Fruit fly (Drosophila melanogaster): Measurements from ENCODE around the gene CD98hc.

The CD98hc gene

DNA sequence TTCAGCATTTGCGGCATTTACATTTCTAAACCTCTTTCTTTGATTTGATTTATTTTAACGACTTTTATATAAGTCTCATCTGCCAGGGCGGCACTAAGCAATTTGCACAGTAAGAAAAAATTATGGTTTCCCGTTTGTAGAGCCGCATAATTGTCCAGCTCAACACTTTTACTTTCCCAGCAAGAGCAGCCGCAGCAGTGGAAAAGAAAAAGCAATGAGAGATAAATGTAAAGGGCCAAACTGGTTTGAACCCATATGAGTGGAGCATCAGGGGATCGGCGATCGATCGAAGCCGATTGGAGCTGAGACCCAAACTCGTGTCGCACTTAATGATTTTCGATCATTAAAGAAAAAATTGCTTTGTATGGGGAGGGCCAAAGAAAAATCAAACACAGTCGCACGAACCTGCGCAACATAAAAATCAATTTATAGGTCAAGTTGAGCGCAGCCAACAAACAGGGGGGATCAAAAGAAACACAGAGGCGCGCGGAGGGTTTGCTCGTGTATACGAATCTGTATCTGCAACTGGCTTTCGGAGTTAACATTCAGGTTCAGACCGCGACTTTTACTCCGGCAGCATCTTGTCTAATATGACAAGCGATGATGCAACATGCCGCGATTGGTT, 12.7 kb upstream of the CD98hc start:
- peak; percentile 92 for TF ChIP-seq Blimp-1 (GFP tag; optimal IDR thresholded peaks at IDR 0.05)
- TF ChIP-seq CG6276 (GFP tag; optimal IDR thresholded peaks at IDR 0.05), result no peak

- TF ChIP-seq eg (GFP tag; IDR thresholded peaks at IDR 0.05) (0 out of 3 replicates have a peak, but pooled peaks have one; percentile 17), CG4318 (GFP tag; optimal IDR thresholded peaks at IDR 0.05) (no peak), CG11762 (GFP tag; optimal IDR thresholded peaks at IDR 0.05; ENCODE audit: insufficient read depth) (no peak), CG8632 (GFP tag; optimal IDR thresholded peaks at IDR 0.05) (no peak), spab (GFP tag; optimal IDR thresholded peaks at IDR 0.05) (no peak), OdsH (GFP tag; optimal IDR thresholded peaks at IDR 0.05) (no peak), CG8119 (GFP tag; IDR thresholded peaks at IDR 0.05) (no peak)
Observed at dm6 chr3R:7990257-7990656, 12.0 kb upstream of the CD98hc start.

dm6 chr3R:7981396-7981795, 3.2 kb upstream of the CD98hc start:
- TF ChIP-seq acj6 (GFP tag; optimal IDR thresholded peaks at IDR 0.05) (no peak), cyc (GFP tag; optimal IDR thresholded peaks at IDR 0.05) (peak; percentile 13), CG31627 (GFP tag; optimal IDR thresholded peaks at IDR 0.05) (peak; percentile 30), CG1621 (tag; optimal IDR thresholded peaks at IDR 0.05) (no peak), CG6854 (GFP tag; optimal IDR thresholded peaks at IDR 0.05) (no peak), Eip75B (GFP tag; optimal IDR thresholded peaks at IDR 0.05) (peak; percentile 23), fd85E (GFP tag; optimal IDR thresholded peaks at IDR 0.05) (no peak), esn (GFP tag; optimal IDR thresholded peaks at IDR 0.05) (peak; percentile 31)

DNA sequence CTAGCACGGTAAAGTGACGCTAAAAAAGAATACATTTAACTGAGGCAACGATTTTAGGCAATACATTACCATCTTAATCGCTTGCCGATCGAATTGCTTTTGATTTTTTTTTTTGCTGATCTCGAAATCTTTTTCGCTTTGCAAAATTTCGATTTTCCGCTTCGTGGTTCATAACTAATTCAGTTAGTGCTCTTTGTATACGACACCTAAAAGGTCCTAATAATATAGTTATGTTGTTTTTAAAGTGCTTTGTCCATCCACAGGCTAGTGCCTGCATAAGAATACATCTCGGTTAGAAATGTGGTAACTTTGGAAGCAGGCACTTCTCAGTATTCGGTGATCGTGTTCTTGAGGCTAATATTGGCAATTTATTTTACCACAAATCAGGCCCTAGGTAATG, 2.0 kb upstream of the CD98hc start, which contains the start of gene Sfp84E:
TSS of gene Sfp84E (minus strand) at position 101 of the 400 bp plus-strand sequence.
- TF ChIP-seq CG4318 (GFP tag; optimal IDR thresholded peaks at IDR 0.05) (no peak), achi (GFP tag; optimal IDR thresholded peaks at IDR 0.05) (no peak), dsx (GFP tag; optimal IDR thresholded peaks at IDR 0.05; ENCODE audit: poor library complexity, severe bottlenecking) (no peak), CG11762 (GFP tag; optimal IDR thresholded peaks at IDR 0.05; ENCODE audit: insufficient read depth) (no peak), CG8632 (GFP tag; optimal IDR thresholded peaks at IDR 0.05) (no peak), pdm3 (GFP tag; optimal IDR thresholded peaks at IDR 0.05) (no peak), spab (GFP tag; optimal IDR thresholded peaks at IDR 0.05) (no peak), lz (GFP tag; optimal IDR thresholded peaks at IDR 0.05) (no peak)

- TF ChIP-seq dsx (GFP tag; optimal IDR thresholded peaks at IDR 0.05; ENCODE audit: poor library complexity, severe bottlenecking), result peak; percentile 71
- no peak for TF ChIP-seq CG6854 (GFP tag; optimal IDR thresholded peaks at IDR 0.05)
- TF ChIP-seq Eip78C (GFP tag), result peak; percentile 36
- peak; percentile 12 for TF ChIP-seq Smox (GFP tag; optimal IDR thresholded peaks at IDR 0.05)
- TF ChIP-seq dac (GFP tag; optimal IDR thresholded peaks at IDR 0.05), result no peak
- peak; percentile 88 for TF ChIP-seq vri (GFP tag; optimal IDR thresholded peaks at IDR 0.05)
- TF ChIP-seq esn (GFP tag; optimal IDR thresholded peaks at IDR 0.05), result peak; percentile 24
- peak; percentile 4 for TF ChIP-seq Sox102F (GFP tag; optimal IDR thresholded peaks at IDR 0.05)
- TF ChIP-seq CG31627 (GFP tag; optimal IDR thresholded peaks at IDR 0.05), result no peak
- TF ChIP-seq CG6276 (GFP tag; optimal IDR thresholded peaks at IDR 0.05), result peak; percentile 0
- TF ChIP-seq Sox14 (GFP tag; optimal IDR thresholded peaks at IDR 0.05), result peak; percentile 55
- no peak for TF ChIP-seq Hr4 (GFP tag; optimal IDR thresholded peaks at IDR 0.05)
- peak; percentile 83 for TF ChIP-seq svp (GFP tag)
- TF ChIP-seq CG1621 (tag; optimal IDR thresholded peaks at IDR 0.05), result peak; percentile 25
- TF ChIP-seq Eip75B (GFP tag; optimal IDR thresholded peaks at IDR 0.05), result no peak
- peak; percentile 27 for TF ChIP-seq CG3032 (tag; optimal IDR thresholded peaks at IDR 0.05)
- TF ChIP-seq CG32006 (GFP tag; optimal IDR thresholded peaks at IDR 0.05), result no peak
- no peak for TF ChIP-seq topi (GFP tag; optimal IDR thresholded peaks at IDR 0.05)
Observed at dm6 chr3R:7977011-7977925, 960 bp downstream of the CD98hc start.
